Worm (Caenorhabditis elegans) whole organism, midembryonic: Measurements from ENCODE around the gene T20G5.13.

Experiments used
- flt-1 ChIP-seq: fragments of 200-800 bp; sonication (Bioruptor generic); IDR thresholded peaks from 2 replicates; pipeline ENCODE4 v1.3.6; 2022; ENCODE audit warnings: missing genetic modification characterization, missing compliant biosample characterization
- klf-2 ChIP-seq: fragments of 200-800 bp; sonication (Bioruptor generic); conservative IDR thresholded peaks from 2 replicates; pipeline ENCODE4 v1.3.6; 2022; ENCODE audit warnings: missing genetic modification reagents, missing genetic modification characterization, missing compliant biosample characterization
- ztf-29 ChIP-seq: fragments of 200-800 bp; sonication (Bioruptor generic); IDR thresholded peaks from 2 replicates; pipeline ENCODE4 v1.3.6; 2022; ENCODE audit warnings: missing genetic modification reagents, missing genetic modification characterization, missing compliant biosample characterization

ce11 chrIII:10153003-10153402 lies 48.1 kb downstream of the T20G5.13 start:
- TF ChIP-seq klf-2 (GFP tag; lab: Robert Waterston, UW) (no peak), ztf-29 (GFP tag; lab: Robert Waterston, UW) (no peak), flt-1 (GFP tag; lab: Robert Waterston, UW) (no peak)
